Worm (Caenorhabditis elegans) whole organism, mixed stage, embryonic: ENCODE data around the gene rle-1.

ENCODE experiments used
- M03D4.4 ChIP-seq: sonication (generic microtip); optimal IDR thresholded peaks from 2 replicates; lab custom pipeline; 2017; ENCODE audit warnings: mild to moderate bottlenecking, missing genetic modification characterization, missing compliant biosample characterization
- bed-3 ChIP-seq: fragments of 200-800 bp; sonication (Bioruptor generic); optimal IDR thresholded peaks from 3 replicates; lab custom pipeline; 2018; ENCODE audit warnings: mild to moderate bottlenecking, missing genetic modification characterization, moderate library complexity, missing compliant biosample characterization
- blmp-1 ChIP-seq: fragments of 150-350 bp; optimal IDR thresholded peaks from 2 replicates; lab custom pipeline; 2014; ENCODE audit warnings: missing biosample characterization, missing genetic modification characterization
- ceh-39 ChIP-seq: fragments of 150-350 bp; optimal IDR thresholded peaks from 2 replicates; lab custom pipeline; 2014; ENCODE audit warnings: missing biosample characterization, missing genetic modification characterization
- ceh-43 ChIP-seq: fragments of 200-800 bp; sonication (Bioruptor generic); optimal IDR thresholded peaks from 2 replicates; lab custom pipeline; 2018; ENCODE audit warnings: mild to moderate bottlenecking, missing genetic modification characterization, moderate library complexity, missing compliant biosample characterization
- ceh-83 ChIP-seq: fragments of 200-800 bp; sonication (Bioruptor generic); optimal IDR thresholded peaks from 2 replicates; lab custom pipeline; 2018; ENCODE audit warnings: mild to moderate bottlenecking, missing genetic modification characterization, missing compliant biosample characterization
- ces-1 ChIP-seq: fragments of 150-350 bp; optimal IDR thresholded peaks from 2 replicates; lab custom pipeline; 2014; ENCODE audit warnings: missing biosample characterization, missing genetic modification reagents, missing genetic modification characterization
- cnd-1 ChIP-seq: fragments of 200-800 bp; sonication (Bioruptor generic); optimal IDR thresholded peaks from 2 replicates; lab custom pipeline; 2018; ENCODE audit warnings: mild to moderate bottlenecking, missing genetic modification characterization, missing compliant biosample characterization
- drap-1 ChIP-seq: fragments of 200-800 bp; sonication (Bioruptor generic); optimal IDR thresholded peaks from 3 replicates; lab custom pipeline; 2018; ENCODE audit warnings: mild to moderate bottlenecking, missing genetic modification characterization, missing compliant biosample characterization
- elt-1 ChIP-seq: sonication (generic microtip); optimal IDR thresholded peaks from 2 replicates; lab custom pipeline; 2017; ENCODE audit warnings: missing genetic modification characterization, mild to moderate bottlenecking, missing compliant biosample characterization, antibody characterized with exemption, moderate library complexity, borderline replicate concordance; ENCODE audit not compliant: insufficient read depth
- elt-3 ChIP-seq: fragments of 150-350 bp; optimal IDR thresholded peaks from 2 replicates; lab custom pipeline; 2014; ENCODE audit warnings: missing biosample characterization, missing genetic modification characterization
- flh-1 ChIP-seq: fragments of 200-800 bp; sonication (Bioruptor generic); optimal IDR thresholded peaks from 2 replicates; lab custom pipeline; 2018; ENCODE audit warnings: mild to moderate bottlenecking, missing genetic modification characterization, moderate library complexity, missing compliant biosample characterization
- ham-2 ChIP-seq: fragments of 200-800 bp; sonication (Bioruptor generic); optimal IDR thresholded peaks from 2 replicates; lab custom pipeline; 2018; ENCODE audit warnings: mild to moderate bottlenecking, missing genetic modification characterization, missing compliant biosample characterization
- hlh-1 ChIP-seq: fragments of 150-350 bp; optimal IDR thresholded peaks from 2 replicates; lab custom pipeline; 2014; ENCODE audit warnings: missing biosample characterization, missing genetic modification reagents, missing genetic modification characterization
- lin-13 ChIP-seq: fragments of 150-350 bp; optimal IDR thresholded peaks from 2 replicates; lab custom pipeline; 2014; ENCODE audit warnings: missing biosample characterization, missing genetic modification characterization
- lin-32 ChIP-seq: fragments of 200-800 bp; sonication (Bioruptor generic); optimal IDR thresholded peaks from 2 replicates; lab custom pipeline; 2018; ENCODE audit warnings: mild to moderate bottlenecking, missing genetic modification characterization, missing compliant biosample characterization
- lsy-2 ChIP-seq: fragments of 150-350 bp; optimal IDR thresholded peaks from 2 replicates; lab custom pipeline; 2014; ENCODE audit warnings: missing biosample characterization, missing genetic modification characterization
- mab-5 ChIP-seq: fragments of 150-350 bp; optimal IDR thresholded peaks from 2 replicates; lab custom pipeline; 2014; ENCODE audit warnings: missing biosample characterization, missing genetic modification characterization
- mep-1 ChIP-seq: fragments of 150-350 bp; optimal IDR thresholded peaks from 2 replicates; lab custom pipeline; 2017; ENCODE audit warnings: missing biosample characterization, missing genetic modification reagents, missing genetic modification characterization, inconsistent platforms
- mls-2 ChIP-seq: sonication (generic microtip); optimal IDR thresholded peaks from 2 replicates; lab custom pipeline; 2016; ENCODE audit warnings: mild to moderate bottlenecking, missing genetic modification characterization, moderate library complexity, missing compliant biosample characterization
- nhr-12 ChIP-seq: fragments of 150-350 bp; optimal IDR thresholded peaks from 2 replicates; lab custom pipeline; 2014; ENCODE audit warnings: missing biosample characterization, missing genetic modification characterization
- nhr-2 ChIP-seq: fragments of 150-350 bp; optimal IDR thresholded peaks from 2 replicates; lab custom pipeline; 2014; ENCODE audit warnings: missing biosample characterization, missing genetic modification characterization
- nhr-237 ChIP-seq: fragments of 150-350 bp; optimal IDR thresholded peaks from 2 replicates; lab custom pipeline; 2014; ENCODE audit warnings: missing biosample characterization, missing genetic modification characterization
- nhr-28 ChIP-seq: fragments of 150-350 bp; optimal IDR thresholded peaks from 2 replicates; lab custom pipeline; 2014; ENCODE audit warnings: missing biosample characterization, missing genetic modification characterization
- nhr-76 ChIP-seq: sonication (generic microtip); optimal IDR thresholded peaks from 2 replicates; lab custom pipeline; 2017; ENCODE audit warnings: missing biosample characterization, missing genetic modification characterization
- pha-4 ChIP-seq: fragments of 150-350 bp; optimal IDR thresholded peaks from 2 replicates; lab custom pipeline; 2018; ENCODE audit warnings: missing biosample characterization, missing genetic modification reagents, missing genetic modification characterization
- sem-2 ChIP-seq: fragments of 200-800 bp; sonication (Bioruptor generic); optimal IDR thresholded peaks from 2 replicates; lab custom pipeline; 2018; ENCODE audit warnings: mild to moderate bottlenecking, missing genetic modification characterization, missing compliant biosample characterization
- snpc-4 ChIP-seq: fragments of 150-350 bp; optimal IDR thresholded peaks from 2 replicates; lab custom pipeline; 2014; ENCODE audit warnings: missing biosample characterization, missing genetic modification characterization
- sptf-1 ChIP-seq: sonication (generic microtip); optimal IDR thresholded peaks from 2 replicates; lab custom pipeline; 2017; ENCODE audit warnings: mild to moderate bottlenecking, missing genetic modification characterization, moderate library complexity, missing compliant biosample characterization
- tbx-8 ChIP-seq: fragments of 200-800 bp; sonication (Bioruptor generic); optimal IDR thresholded peaks from 2 replicates; lab custom pipeline; 2018; ENCODE audit warnings: mild to moderate bottlenecking, missing genetic modification characterization, moderate library complexity, missing compliant biosample characterization
- unc-120 ChIP-seq: sonication (generic microtip); optimal IDR thresholded peaks from 2 replicates; lab custom pipeline; 2017; ENCODE audit warnings: missing genetic modification characterization, missing compliant biosample characterization; ENCODE audit not compliant: poor library complexity, severe bottlenecking
- unc-39 ChIP-seq: fragments of 150-350 bp; optimal IDR thresholded peaks from 2 replicates; lab custom pipeline; 2014; ENCODE audit warnings: missing biosample characterization, missing genetic modification characterization
- unc-62 ChIP-seq: fragments of 150-350 bp; optimal IDR thresholded peaks from 2 replicates; lab custom pipeline; 2014; ENCODE audit warnings: missing biosample characterization, missing genetic modification reagents, missing genetic modification characterization
- zip-8 ChIP-seq: fragments of 150-350 bp; optimal IDR thresholded peaks from 2 replicates; lab custom pipeline; 2014; ENCODE audit warnings: missing biosample characterization, missing genetic modification characterization
- ztf-11 ChIP-seq: fragments of 150-350 bp; optimal IDR thresholded peaks from 2 replicates; lab custom pipeline; 2014; ENCODE audit warnings: missing biosample characterization, missing genetic modification characterization

The rle-1 gene

DNA sequence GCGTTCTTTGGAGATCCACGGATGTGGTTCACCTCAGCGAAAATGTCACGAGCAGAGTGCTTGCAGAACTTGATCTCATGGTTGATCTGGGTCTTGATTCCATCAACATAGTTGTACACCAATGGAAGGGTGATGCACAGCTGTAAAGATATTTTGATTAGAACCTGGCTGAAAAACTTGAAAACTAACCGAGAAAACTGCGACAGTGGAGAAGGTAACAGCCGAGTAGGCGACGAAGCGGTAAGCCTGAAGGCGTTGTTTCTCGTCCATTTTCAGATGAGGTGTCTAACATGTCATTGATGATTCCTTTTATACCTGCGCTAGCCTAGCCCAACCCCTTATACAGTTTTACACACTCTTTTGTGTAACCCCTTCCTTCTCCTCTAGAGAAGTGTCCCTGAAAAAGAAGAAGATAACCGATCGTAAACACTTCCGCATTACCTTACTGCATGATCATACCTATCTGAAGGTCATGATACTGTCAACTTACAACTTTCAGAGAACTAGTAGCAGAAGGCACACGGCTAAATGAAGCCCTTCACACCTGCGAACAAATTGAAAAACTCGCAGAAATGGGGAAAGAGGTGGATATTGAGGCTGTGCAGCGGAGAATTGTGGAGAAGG is 51.6 kb downstream of the rle-1 start, which contains the start of gene col-94:
TSS of gene col-94 (minus strand) at position 313 of the 624 bp plus-strand sequence.
- TF ChIP-seq hlh-1 (tag; lab: Kevin White, UChicago), result no peak
- no peak for TF ChIP-seq blmp-1 (tag; lab: Kevin White, UChicago)
- no peak for TF ChIP-seq flh-1 (GFP tag; lab: Kevin White, UChicago)

DNA sequence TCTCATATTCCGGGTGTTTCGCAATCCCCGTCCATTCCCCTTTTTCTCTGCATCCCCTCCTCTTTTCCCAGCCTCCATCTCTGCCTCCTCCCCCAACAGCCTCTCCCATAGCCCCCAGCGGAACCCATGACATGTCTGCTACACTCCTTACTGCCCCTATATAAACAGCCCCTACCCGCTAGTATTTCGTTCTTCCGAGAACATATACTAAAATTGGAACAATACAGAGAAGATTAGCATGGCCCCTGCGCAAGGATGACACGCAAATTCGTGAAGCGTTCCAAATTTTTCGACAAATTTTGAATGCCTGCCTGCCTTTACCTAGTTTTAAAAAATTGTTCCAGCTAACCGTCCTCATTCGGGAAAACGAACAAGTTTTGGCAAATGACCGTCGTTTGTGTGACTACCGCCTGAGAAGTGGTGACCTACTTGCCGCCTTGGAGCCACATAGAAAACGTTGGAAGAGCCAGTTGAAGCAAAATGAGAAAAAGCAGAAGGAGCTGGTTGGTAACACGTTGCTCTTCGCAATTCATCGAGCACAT is 53.5 kb downstream of the rle-1 start:
- TF ChIP-seq nhr-28 (peak; percentile 25), nhr-2 (tag; lab: Kevin White, UChicago) (peak; percentile 16), sem-2 (GFP tag; lab: Kevin White, UChicago) (peak; percentile 93), lin-13 (tag; lab: Kevin White, UChicago) (peak; percentile 89), zip-8 (tag; lab: Kevin White, UChicago) (no peak), lin-32 (GFP tag; lab: Kevin White, UChicago) (peak; percentile 93), mls-2 (tag; lab: Kevin White, UChicago) (peak; percentile 98), hlh-1 (tag; lab: Kevin White, UChicago) (peak; percentile 84), nhr-76 (tag; lab: Kevin White, UChicago) (peak; percentile 47), elt-3 (tag; lab: Kevin White, UChicago) (peak; percentile 86), drap-1 (GFP tag; lab: Kevin White, UChicago) (peak; percentile 99), lsy-2 (tag; lab: Kevin White, UChicago) (peak; percentile 78), ztf-11 (peak; percentile 79), mab-5 (peak; percentile 90), snpc-4 (no peak), ces-1 (GFP tag; lab: Kevin White, UChicago) (peak; percentile 95), ceh-43 (GFP tag; lab: Kevin White, UChicago) (peak; percentile 90), nhr-12 (tag; lab: Kevin White, UChicago) (peak; percentile 16), nhr-237 (tag; lab: Kevin White, UChicago) (peak; percentile 93), M03D4.4 (tag; lab: Kevin White, UChicago) (peak; percentile 95), cnd-1 (peak; percentile 93), unc-120 (tag; lab: Kevin White, UChicago) (peak; percentile 99), pha-4 (tag; lab: Kevin White, UChicago) (peak; percentile 94), bed-3 (GFP tag; lab: Kevin White, UChicago) (peak; percentile 89), ceh-39 (peak; percentile 57), ceh-83 (peak; percentile 95), sptf-1 (peak; percentile 98), tbx-8 (GFP tag; lab: Kevin White, UChicago) (peak; percentile 95), unc-62 (GFP tag; lab: Kevin White, UChicago) (peak; percentile 89), blmp-1 (tag; lab: Kevin White, UChicago) (no peak), elt-1 (tag; lab: Kevin White, UChicago) (peak; percentile 4), flh-1 (GFP tag; lab: Kevin White, UChicago) (peak; percentile 77), ham-2 (GFP tag; lab: Kevin White, UChicago) (peak; percentile 99), unc-39 (tag; lab: Kevin White, UChicago) (no peak), mep-1 (peak; percentile 91)

DNA sequence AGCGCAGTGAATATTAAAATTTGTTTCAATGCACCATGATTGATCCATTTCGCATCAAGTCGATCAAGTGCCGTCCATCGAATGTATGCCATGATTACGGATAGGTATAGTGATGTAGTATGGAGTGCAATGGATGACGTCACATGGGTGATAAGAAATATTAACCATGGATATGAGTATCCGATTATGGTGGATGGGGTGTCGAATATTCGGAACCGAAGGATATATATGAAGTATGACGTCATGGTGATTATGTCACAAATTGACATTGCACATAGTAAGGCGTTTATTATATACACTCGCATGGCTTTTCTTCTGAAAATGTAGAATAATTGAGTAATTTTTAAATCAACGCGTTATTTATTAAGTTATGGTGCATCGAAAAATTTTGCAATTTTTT is 58.0 kb downstream of the rle-1 start:
- TF ChIP-seq ham-2 (GFP tag; lab: Kevin White, UChicago) (no peak), zip-8 (tag; lab: Kevin White, UChicago) (peak; percentile 91)

DNA sequence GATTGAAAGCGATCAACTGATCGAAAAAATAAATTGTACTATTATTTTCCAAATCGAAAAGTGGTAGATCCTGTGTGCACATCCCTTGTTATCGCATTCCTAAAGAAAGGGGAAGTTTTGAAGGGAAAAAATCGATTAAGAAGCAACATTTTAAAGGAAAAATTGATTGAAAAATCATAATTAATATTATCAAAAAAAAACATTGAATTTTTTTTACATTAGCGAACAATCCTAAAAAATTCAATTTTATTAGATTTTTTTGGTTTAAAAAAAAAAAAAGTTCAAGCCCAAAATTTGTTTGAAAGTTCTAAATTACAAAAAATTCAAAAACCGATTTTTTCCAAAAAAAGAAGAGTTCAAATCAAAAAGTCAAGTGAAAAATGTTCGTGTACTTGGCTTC is 59.1 kb downstream of the rle-1 start, which contains the start of gene dmsr-5:
TSS of gene dmsr-5 (minus strand) at position 101 of the 400 bp plus-strand sequence.
- TF ChIP-seq nhr-2 (tag; lab: Kevin White, UChicago) (no peak), pha-4 (tag; lab: Kevin White, UChicago) (no peak), M03D4.4 (tag; lab: Kevin White, UChicago) (no peak), zip-8 (tag; lab: Kevin White, UChicago) (no peak), unc-39 (tag; lab: Kevin White, UChicago) (no peak), nhr-237 (tag; lab: Kevin White, UChicago) (no peak), mep-1 (no peak), sem-2 (GFP tag; lab: Kevin White, UChicago) (no peak), ceh-39 (no peak), nhr-28 (no peak), lin-13 (tag; lab: Kevin White, UChicago) (no peak), flh-1 (GFP tag; lab: Kevin White, UChicago) (no peak), drap-1 (GFP tag; lab: Kevin White, UChicago) (no peak)
